Fruit fly (Drosophila melanogaster) whole organism, wandering third instar larva: ENCODE measurements around the gene MED6.

Source experiments
- Abd-B ChIP-seq: fragments of >200 bp; optimal IDR thresholded peaks from 2 replicates; lab custom pipeline; 2017; ENCODE audit warnings: missing biosample characterization, missing genetic modification characterization
- CG9705 ChIP-seq: fragments of 200-800 bp; sonication (Bioruptor generic); optimal IDR thresholded peaks from 2 replicates; lab custom pipeline; 2018; ENCODE audit warnings: missing biosample characterization, mild to moderate bottlenecking, missing genetic modification characterization
- Dfd ChIP-seq: fragments of >200 bp; optimal IDR thresholded peaks from 2 replicates; lab custom pipeline; 2017; ENCODE audit warnings: missing biosample characterization, missing genetic modification characterization
- Dif ChIP-seq: fragments of 200-275, 200-300 bp; sonication (Bioruptor generic); optimal IDR thresholded peaks from 2 replicates; lab custom pipeline; 2018; ENCODE audit warnings: missing biosample characterization, missing genetic modification characterization; ENCODE audit not compliant: partially characterized antibody
- GATAd ChIP-seq: sonication (Bioruptor generic); optimal IDR thresholded peaks from 2 replicates; lab custom pipeline; 2016; ENCODE audit warnings: missing biosample characterization, missing genetic modification characterization
- HLH106 ChIP-seq: fragments of 200-800 bp; optimal IDR thresholded peaks from 3 replicates; lab custom pipeline; 2019; ENCODE audit warnings: missing biosample characterization, mild to moderate bottlenecking, missing genetic modification characterization, moderate library complexity
- Jra ChIP-seq: sonication (Bioruptor generic); optimal IDR thresholded peaks from 2 replicates; lab custom pipeline; 2016; ENCODE audit warnings: missing biosample characterization, missing genetic modification characterization
- N ChIP-seq: fragments of >200 bp; optimal IDR thresholded peaks from 2 replicates; lab custom pipeline; 2018; ENCODE audit warnings: missing biosample characterization, missing external identifiers, missing genetic modification characterization
- Rel ChIP-seq, 2 experiments: fragments of 200-800 bp; sonication (Bioruptor generic) in 1 of 2; optimal IDR thresholded peaks; 2 replicates in 1 of 2; 3 replicates in 1 of 2; lab custom pipeline; 2016 to 2019; ENCODE audit warnings: mild to moderate bottlenecking in 2 of 2, missing biosample characterization in 2 of 2, missing genetic modification characterization in 2 of 2, moderate library complexity in 1 of 2
- Sp1 ChIP-seq: fragments of 200-800 bp; sonication (Bioruptor generic); optimal IDR thresholded peaks from 3 replicates; lab custom pipeline; 2019; ENCODE audit warnings: missing biosample characterization, mild to moderate bottlenecking, missing genetic modification characterization, moderate library complexity
- Vsx2 ChIP-seq: fragments of 200-300, 225-300 bp; sonication (Bioruptor generic); optimal IDR thresholded peaks from 2 replicates; lab custom pipeline; 2018; ENCODE audit warnings: missing biosample characterization, missing genetic modification characterization; ENCODE audit not compliant: partially characterized antibody
- br ChIP-seq: fragments of 200-800 bp; sonication (Bioruptor generic); optimal IDR thresholded peaks from 2 replicates; lab custom pipeline; 2016; ENCODE audit warnings: missing biosample characterization, missing genetic modification characterization
- dl ChIP-seq, 2 experiments: fragments of 175-275, 200-275 bp in 1 of 2; fragments of 200-275 bp in 1 of 2; sonication (Bioruptor generic); optimal IDR thresholded peaks; lab custom pipeline; 2018; ENCODE audit warnings: mild to moderate bottlenecking in 2 of 2, missing biosample characterization in 2 of 2, missing genetic modification characterization in 2 of 2, moderate library complexity in 2 of 2; ENCODE audit not compliant: partially characterized antibody in 2 of 2, insufficient read depth in 1 of 2
- dsf ChIP-seq: sonication (Bioruptor generic); optimal IDR thresholded peaks from 2 replicates; lab custom pipeline; 2016; ENCODE audit warnings: missing biosample characterization, missing genetic modification characterization, borderline replicate concordance
- foxo ChIP-seq, 2 experiments: fragments of 200-800 bp; sonication (Bioruptor generic); optimal IDR thresholded peaks; 2 replicates in 1 of 2; 3 replicates in 1 of 2; lab custom pipeline; 2016 to 2017; ENCODE audit warnings: missing biosample characterization in 2 of 2, missing genetic modification characterization in 2 of 2
- h ChIP-seq: fragments of 200-800 bp; sonication (Bioruptor generic); optimal IDR thresholded peaks from 3 replicates; lab custom pipeline; 2016; ENCODE audit warnings: missing biosample characterization, mild to moderate bottlenecking, missing genetic modification characterization
- jim ChIP-seq: fragments of 175-275, 200-325 bp; sonication (Bioruptor generic); optimal IDR thresholded peaks from 2 replicates; lab custom pipeline; 2016; ENCODE audit warnings: missing biosample characterization, mild to moderate bottlenecking, missing genetic modification characterization
- pan ChIP-seq: fragments of >200 bp; optimal IDR thresholded peaks from 2 replicates; lab custom pipeline; 2017
- psq ChIP-seq: fragments of 200-800 bp; sonication (Bioruptor generic); optimal IDR thresholded peaks from 3 replicates; lab custom pipeline; 2017; ENCODE audit warnings: missing biosample characterization, mild to moderate bottlenecking, missing genetic modification characterization, moderate library complexity
- sv ChIP-seq: fragments of 200-800 bp; sonication (Bioruptor generic); optimal IDR thresholded peaks from 3 replicates; lab custom pipeline; 2016; ENCODE audit warnings: missing biosample characterization, missing genetic modification characterization
- tai ChIP-seq: sonication (Bioruptor generic); optimal IDR thresholded peaks from 2 replicates; lab custom pipeline; 2016; ENCODE audit warnings: missing biosample characterization, missing genetic modification characterization

The MED6 gene

dm6 chr3R:9733150-9733549, 35.6 kb downstream of the MED6 start, which contains the start of gene alphaTub85E:
Gene alphaTub85E, minus strand, starts transcription at chr3R:9733250.
- no peak for TF ChIP-seq HLH106 (tag; lab: Kevin White, UChicago)
- no peak for TF ChIP-seq CG9705 (GFP tag; lab: Kevin White, UChicago)
- TF ChIP-seq Sp1 (GFP tag; lab: Kevin White, UChicago), result no peak
- no peak for TF ChIP-seq foxo (GFP tag; optimal IDR thresholded peaks at IDR 0.05; lab: Kevin White, UChicago)
- TF ChIP-seq Abd-B, result no peak
- TF ChIP-seq Dfd (GFP tag; lab: Kevin White, UChicago), result no peak
- no peak for TF ChIP-seq jim (GFP tag; lab: Kevin White, UChicago)
- no peak for TF ChIP-seq Rel (GFP tag; optimal IDR thresholded peaks at IDR 0.05; lab: Kevin White, UChicago)
- no peak for TF ChIP-seq Rel (tag; optimal IDR thresholded peaks at IDR 0.05; lab: Kevin White, UChicago)
- no peak for TF ChIP-seq br
- TF ChIP-seq dl (GFP tag; optimal IDR thresholded peaks at IDR 0.05; lab: Kevin White, UChicago; ENCODE audit: insufficient read depth in 1 of 2, partially characterized antibody in 2 of 2), result no peak
- no peak for TF ChIP-seq h (GFP tag; lab: Kevin White, UChicago)
- no peak for TF ChIP-seq sv
- TF ChIP-seq pan (lab: Kevin White, UChicago), result no peak

- peak; percentile 94 for TF ChIP-seq Vsx2 (GFP tag; lab: Kevin White, UChicago)
- TF ChIP-seq GATAd, result no peak
- TF ChIP-seq tai (GFP tag; lab: Kevin White, UChicago), result no peak
- TF ChIP-seq Dif (GFP tag; lab: Kevin White, UChicago), result peak; percentile 59
- TF ChIP-seq dsf (GFP tag; lab: Kevin White, UChicago), result no peak
- TF ChIP-seq Abd-B, result no peak
- no peak for TF ChIP-seq Jra (GFP tag; lab: Kevin White, UChicago)
- TF ChIP-seq, all 38 proteins: peak for 2
Measured at dm6 chr3R:9730784-9731183, 38.0 kb downstream of the MED6 start, which contains the start of gene FoxP. Gene FoxP, minus strand, starts transcription at chr3R:9730872.

- TF ChIP-seq psq, result no peak
- peak; percentile 78 for TF ChIP-seq N (GFP tag; lab: Kevin White, UChicago)
Measured at dm6 chr3R:9725121-9725956, 43.4 kb downstream of the MED6 start, which contains the start of gene hyd. Gene hyd, minus strand, starts transcription at chr3R:9725615.
